Worm (Caenorhabditis elegans): ENCODE data around the gene C07G3.8.

Gene C07G3.8

ce11 chrV:3530403-3530802 lies 28.5 kb upstream of the C07G3.8 start, which contains the start of gene srbc-66:
Gene srbc-66, plus strand, starts transcription at chrV:3530703.
- peak; percentile 35 for TF ChIP-seq fkh-8 (tag; optimal IDR thresholded peaks at IDR 0.05)
- TF ChIP-seq jun-1 (tag; optimal IDR thresholded peaks at IDR 0.05) = no peak
- TF ChIP-seq aha-1 (tag; optimal IDR thresholded peaks at IDR 0.05) = no peak
- no peak for TF ChIP-seq snpc-4 (tag; optimal IDR thresholded peaks at IDR 0.05)
- TF ChIP-seq unc-86 (tag; optimal IDR thresholded peaks at IDR 0.05) = no peak

ce11 chrV:3526882-3527281 lies 24.9 kb upstream of the C07G3.8 start, which contains the start of gene str-260:
Gene str-260, plus strand, starts transcription at chrV:3527182.
- TF ChIP-seq hpl-2 (GFP tag; optimal IDR thresholded peaks at IDR 0.05) = no peak

- TF ChIP-seq sox-4 (tag; optimal IDR thresholded peaks at IDR 0.05) (no peak), vab-15 (tag; optimal IDR thresholded peaks at IDR 0.05) (no peak), lin-13 (GFP tag; optimal IDR thresholded peaks at IDR 0.05) (no peak), unc-30 (tag; optimal IDR thresholded peaks at IDR 0.05) (no peak), nhr-85 (tag) (no peak), zip-4 (GFP tag; optimal IDR thresholded peaks at IDR 0.05) (no peak), ceh-88 (GFP tag; IDR thresholded peaks at IDR 0.05) (no peak), elt-2 (tag; optimal IDR thresholded peaks at IDR 0.05) (no peak), lin-39 (tag; optimal IDR thresholded peaks at IDR 0.05) (no peak), hlh-17 (GFP tag; optimal IDR thresholded peaks at IDR 0.05; ENCODE audit: borderline replicate concordance) (no peak), skn-1 (tag; optimal IDR thresholded peaks at IDR 0.05) (no peak), aha-1 (tag; optimal IDR thresholded peaks at IDR 0.05) (no peak), nhr-12 (tag; optimal IDR thresholded peaks at IDR 0.05) (no peak), aly-2 (tag; optimal IDR thresholded peaks at IDR 0.05) (no peak), C04F5.9 (tag; optimal IDR thresholded peaks at IDR 0.05) (no peak), jun-1 (tag; optimal IDR thresholded peaks at IDR 0.05) (no peak), nhr-84 (tag; optimal IDR thresholded peaks at IDR 0.05) (no peak), ztf-4 (tag; optimal IDR thresholded peaks at IDR 0.05) (no peak), pqm-1 (tag; optimal IDR thresholded peaks at IDR 0.05) (no peak)
These were observed 23.0 kb upstream of the C07G3.8 start, which contains the start of gene T24A6.7 for ce11 chrV:3524970-3525369. Gene T24A6.7, plus strand, starts transcription at chrV:3525270.

- peak; percentile 37 for TF ChIP-seq elt-2 (tag; optimal IDR thresholded peaks at IDR 0.05)
- TF ChIP-seq xbp-1 (tag; optimal IDR thresholded peaks at IDR 0.05) = no peak
- TF ChIP-seq blmp-1 (tag; optimal IDR thresholded peaks at IDR 0.05) = no peak
These were observed 21.3 kb upstream of the C07G3.8 start, which contains the start of gene irg-1 for ce11 chrV:3523262-3523661. Gene irg-1, plus strand, starts transcription at chrV:3523587.

ce11 chrV:3517889-3518288 lies 16.0 kb upstream of the C07G3.8 start, which contains the start of gene str-227:
Gene str-227, plus strand, starts transcription at chrV:3518189.
- TF ChIP-seq snu-23 (GFP tag; optimal IDR thresholded peaks at IDR 0.05) (no peak), lin-35 (GFP tag; optimal IDR thresholded peaks at IDR 0.05) (no peak), ets-5 (GFP tag; IDR thresholded peaks at IDR 0.05) (no peak), nhr-19 (GFP tag; conservative IDR thresholded peaks at IDR 0.05) (no peak), mab-9 (GFP tag; IDR thresholded peaks at IDR 0.05) (no peak), C04F5.9 (tag; optimal IDR thresholded peaks at IDR 0.05) (no peak), ceh-90 (tag; optimal IDR thresholded peaks at IDR 0.05) (no peak), fkh-10 (GFP tag; optimal IDR thresholded peaks at IDR 0.05) (no peak), grh-1 (GFP tag; IDR thresholded peaks at IDR 0.05) (no peak), tlp-1 (tag; optimal IDR thresholded peaks at IDR 0.05) (no peak), sptf-1 (tag; optimal IDR thresholded peaks at IDR 0.05) (no peak), vab-15 (tag; optimal IDR thresholded peaks at IDR 0.05) (no peak), egl-27 (tag; optimal IDR thresholded peaks at IDR 0.05) (no peak), pqm-1 (tag; optimal IDR thresholded peaks at IDR 0.05) (no peak), unc-86 (tag; optimal IDR thresholded peaks at IDR 0.05) (no peak), unc-130 (tag; optimal IDR thresholded peaks at IDR 0.05) (no peak)

All from whole organism, L1 larva.